Worm (Caenorhabditis elegans): ENCODE data around the gene mrps-11.

The mrps-11 gene

ce11 chrV:12517757-12518156 lies 23.3 kb upstream of the mrps-11 start:
- peak in 1 of 2 experiments; percentile 1 for TF ChIP-seq efl-1 (optimal IDR thresholded peaks at IDR 0.05)
- TF ChIP-seq efl-1 (GFP tag; optimal IDR thresholded peaks at IDR 0.05 in 1 of 2): no peak
- peak; percentile 42 for TF ChIP-seq lin-39 (tag; optimal IDR thresholded peaks at IDR 0.05)
- peak; percentile 8 for TF ChIP-seq nhr-11 (tag; optimal IDR thresholded peaks at IDR 0.05)
- peak; percentile 69 for TF ChIP-seq nhr-71 (tag; optimal IDR thresholded peaks at IDR 0.05)
- TF ChIP-seq tbx-2 (tag; optimal IDR thresholded peaks at IDR 0.05): no peak
- peak; percentile 25 to 39 for TF ChIP-seq lsy-2 (tag; optimal IDR thresholded peaks at IDR 0.05)
- peak; percentile 82 for TF ChIP-seq lin-14 (GFP tag; optimal IDR thresholded peaks at IDR 0.05)
- no peak for TF ChIP-seq fkh-10 (GFP tag; optimal IDR thresholded peaks at IDR 0.05)
- peak; percentile 38 for TF ChIP-seq snu-23 (GFP tag; optimal IDR thresholded peaks at IDR 0.05)
- TF ChIP-seq nhr-237 (tag; optimal IDR thresholded peaks at IDR 0.05): no peak
- TF ChIP-seq rnt-1 (tag; optimal IDR thresholded peaks at IDR 0.05): peak; percentile 31
- TF ChIP-seq nhr-20 (tag; optimal IDR thresholded peaks at IDR 0.05): peak; percentile 19
- peak; percentile 43 for TF ChIP-seq nhr-19 (GFP tag; conservative IDR thresholded peaks at IDR 0.05)
- no peak for TF ChIP-seq ceh-82 (tag; optimal IDR thresholded peaks at IDR 0.05)

DNA sequence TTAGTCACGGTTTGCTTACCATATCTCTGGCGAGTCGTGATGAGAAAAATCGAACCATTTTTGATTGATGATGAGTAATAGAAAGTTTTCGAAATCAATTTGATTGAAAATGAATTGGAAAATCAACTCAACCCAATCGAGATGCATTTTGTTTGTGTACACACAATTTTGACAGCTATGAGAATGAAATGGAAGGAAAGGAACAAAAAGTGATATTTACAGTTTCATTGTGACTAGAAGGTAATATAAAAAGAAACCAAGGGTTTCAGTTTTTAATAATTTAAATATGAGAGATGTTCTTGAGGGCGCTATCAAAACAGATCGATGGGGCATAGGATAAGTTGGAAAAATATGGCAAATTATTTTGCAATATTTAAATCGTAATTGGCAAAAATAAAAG lies 22.7 kb upstream of the mrps-11 start, which contains the start of gene cal-1:
cal-1 (minus strand) TSS at position 101 of the 400 bp plus-strand sequence.
- TF ChIP-seq nhr-84 (tag; optimal IDR thresholded peaks at IDR 0.05) (no peak), swsn-7 (tag; optimal IDR thresholded peaks at IDR 0.05) (no peak), nhr-77 (tag; optimal IDR thresholded peaks at IDR 0.05) (no peak), lsy-2 (tag; optimal IDR thresholded peaks at IDR 0.05) (no peak), ceh-82 (tag; optimal IDR thresholded peaks at IDR 0.05) (no peak), nhr-85 (tag) (no peak), nhr-20 (tag; optimal IDR thresholded peaks at IDR 0.05) (no peak), ztf-11 (tag; optimal IDR thresholded peaks at IDR 0.05) (no peak), fkh-4 (tag; optimal IDR thresholded peaks at IDR 0.05; ENCODE audit: borderline replicate concordance) (no peak), egl-27 (tag; optimal IDR thresholded peaks at IDR 0.05) (no peak), zag-1 (tag; optimal IDR thresholded peaks at IDR 0.05) (no peak), fkh-8 (tag; optimal IDR thresholded peaks at IDR 0.05) (no peak)

ce11 chrV:12513900-12514299 lies 19.5 kb upstream of the mrps-11 start:
- no peak for TF ChIP-seq nhr-47 (tag; optimal IDR thresholded peaks at IDR 0.05)
- peak; percentile 45 for TF ChIP-seq elt-2 (tag; optimal IDR thresholded peaks at IDR 0.05)
- TF ChIP-seq nhr-71 (tag; optimal IDR thresholded peaks at IDR 0.05): peak; percentile 10
- peak; percentile 12 for TF ChIP-seq skn-1 (tag; optimal IDR thresholded peaks at IDR 0.05)
- TF ChIP-seq ceh-82 (tag; optimal IDR thresholded peaks at IDR 0.05): no peak
- peak in 1 of 2 experiments; percentile 7 for TF ChIP-seq lin-35 (GFP tag; optimal IDR thresholded peaks at IDR 0.05)
- peak; percentile 25 for TF ChIP-seq hpl-2 (GFP tag; optimal IDR thresholded peaks at IDR 0.05)
- no peak for TF ChIP-seq hlh-17 (GFP tag; optimal IDR thresholded peaks at IDR 0.05; ENCODE audit: borderline replicate concordance)
- peak; percentile 1 for TF ChIP-seq nhr-20 (tag; optimal IDR thresholded peaks at IDR 0.05)

DNA sequence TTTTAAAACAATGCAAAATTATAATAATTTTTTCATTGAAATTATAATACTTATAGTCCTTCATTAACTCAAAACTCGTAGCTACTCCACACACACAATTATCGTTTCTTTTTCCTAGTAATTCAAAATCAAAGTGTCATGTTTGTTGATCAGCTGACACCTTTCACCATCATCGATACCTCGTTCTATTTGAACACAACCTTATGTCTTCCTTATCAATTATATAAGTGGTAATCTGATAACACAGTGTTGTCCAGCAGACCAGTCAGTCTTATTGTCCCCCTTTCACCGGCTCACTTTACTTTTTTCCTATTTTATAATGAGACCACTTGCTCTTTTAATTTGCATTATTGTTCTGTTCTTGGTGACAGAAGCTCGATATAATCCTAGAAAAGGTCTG lies 18.4 kb upstream of the mrps-11 start, which contains the start of the genes T28H10.2 and lgmn-1:
T28H10.2 (minus strand) TSS at position 177 of the 400 bp plus-strand sequence.
lgmn-1 (plus strand) TSS at position 284 of the 400 bp plus-strand sequence.
- TF ChIP-seq tbx-2 (tag; optimal IDR thresholded peaks at IDR 0.05) (no peak), lsy-2 (tag; optimal IDR thresholded peaks at IDR 0.05) (peak in 1 of 2 experiments; percentile 6), lin-35 (GFP tag; optimal IDR thresholded peaks at IDR 0.05) (peak in 1 of 2 experiments; percentile 70), nhr-90 (tag; optimal IDR thresholded peaks at IDR 0.05; ENCODE audit: poor library complexity) (peak; percentile 29), sptf-1 (tag; optimal IDR thresholded peaks at IDR 0.05) (no peak), elt-2 (tag; optimal IDR thresholded peaks at IDR 0.05) (peak; percentile 83), ceh-8 (GFP tag; optimal IDR thresholded peaks at IDR 0.05) (no peak), aha-1 (tag; optimal IDR thresholded peaks at IDR 0.05) (no peak), nhr-20 (tag; optimal IDR thresholded peaks at IDR 0.05) (peak; percentile 34), ztf-11 (tag; optimal IDR thresholded peaks at IDR 0.05) (no peak), pqm-1 (tag; optimal IDR thresholded peaks at IDR 0.05) (no peak), fkh-10 (GFP tag; optimal IDR thresholded peaks at IDR 0.05) (no peak), lin-39 (tag; optimal IDR thresholded peaks at IDR 0.05) (no peak), blmp-1 (tag; optimal IDR thresholded peaks at IDR 0.05) (peak; percentile 10), ces-1 (GFP tag; optimal IDR thresholded peaks at IDR 0.05) (no peak), jun-1 (tag; optimal IDR thresholded peaks at IDR 0.05) (no peak), elt-3 (tag; optimal IDR thresholded peaks at IDR 0.05) (peak in 2 of 6 experiments; percentile 6 to 32), mef-2 (tag; optimal IDR thresholded peaks at IDR 0.05) (no peak), unc-98 (GFP tag; IDR thresholded peaks at IDR 0.05) (no peak), fos-1 (tag; optimal IDR thresholded peaks at IDR 0.05) (no peak), lin-14 (GFP tag; optimal IDR thresholded peaks at IDR 0.05) (peak; percentile 44), nhr-77 (tag; optimal IDR thresholded peaks at IDR 0.05) (no peak), ceh-82 (tag; optimal IDR thresholded peaks at IDR 0.05) (no peak), nhr-71 (tag; optimal IDR thresholded peaks at IDR 0.05) (peak; percentile 44)

All from whole organism, L1 larva.